Worm (Caenorhabditis elegans) whole organism, L4 larva: Measurements from ENCODE around the gene C15B12.9.

Source experiments
- D1046.2 ChIP-seq: fragments of 200-800 bp; sonication (Bioruptor generic); IDR thresholded peaks from 2 replicates; pipeline ENCODE4 v1.3.6; 2022; ENCODE audit warnings: missing genetic modification characterization, missing compliant biosample characterization
- F49E8.2 ChIP-seq: sonication (generic microtip); optimal IDR thresholded peaks from 2 replicates; lab custom pipeline; 2016; ENCODE audit warnings: missing compliant biosample characterization, mild to moderate bottlenecking, missing genetic modification characterization, borderline replicate concordance
- T20F7.1 ChIP-seq: fragments of 200-800 bp; sonication (Bioruptor generic); optimal IDR thresholded peaks from 2 replicates; lab custom pipeline; 2018; ENCODE audit warnings: mild to moderate bottlenecking, missing genetic modification characterization, missing compliant biosample characterization
- T26A8.4 ChIP-seq: fragments of 200-800 bp; sonication (Bioruptor generic); IDR thresholded peaks from 2 replicates; pipeline ENCODE4 v1.3.6; 2022; ENCODE audit warnings: missing genetic modification characterization, missing compliant biosample characterization
- Y48G9A.11 ChIP-seq: fragments of 200-800 bp; sonication (Bioruptor generic); IDR thresholded peaks from 2 replicates; pipeline ENCODE4 v1.3.6; 2022; ENCODE audit warnings: missing genetic modification reagents, missing genetic modification characterization, missing compliant biosample characterization
- ZK546.5 ChIP-seq, 2 experiments: sonication (generic microtip); optimal IDR thresholded peaks; 2 replicates each; lab custom pipeline; 2017; ENCODE audit warnings: missing biosample characterization in 2 of 2, missing genetic modification characterization in 2 of 2
- aha-1 ChIP-seq: fragments of 150-350 bp; peaks from one replicate; lab custom pipeline; 2014; ENCODE audit warnings: missing biosample characterization, missing genetic modification characterization
- ceh-32 ChIP-seq: sonication (generic microtip); optimal IDR thresholded peaks from 2 replicates; lab custom pipeline; 2016; ENCODE audit warnings: mild to moderate bottlenecking, missing genetic modification characterization, missing compliant biosample characterization; ENCODE audit not compliant: poor library complexity
- ceh-82 ChIP-seq: sonication (generic microtip); optimal IDR thresholded peaks from 2 replicates; lab custom pipeline; 2017; ENCODE audit warnings: missing biosample characterization, missing genetic modification characterization
- ces-1 ChIP-seq: fragments of 150-350 bp; sonication (generic microtip); optimal IDR thresholded peaks from 4 replicates; lab custom pipeline; 2014; ENCODE audit warnings: missing biosample characterization, missing genetic modification reagents, missing genetic modification characterization
- ctbp-1 ChIP-seq: fragments of 200-800 bp; sonication (Bioruptor generic); IDR thresholded peaks from 2 replicates; pipeline ENCODE4 v1.3.6; 2022; ENCODE audit warnings: missing genetic modification reagents, missing genetic modification characterization, missing compliant biosample characterization
- daf-12 ChIP-seq: fragments of 150-350 bp; optimal IDR thresholded peaks from 2 replicates; lab custom pipeline; 2014; ENCODE audit warnings: missing biosample characterization, missing genetic modification reagents, missing genetic modification characterization
- daf-16 ChIP-seq, 3 experiments: sonication (generic microtip); optimal IDR thresholded peaks; 2 replicates each; lab custom pipeline; 2016 to 2017; ENCODE audit warnings: missing genetic modification characterization in 3 of 3, missing genetic modification reagents in 3 of 3, mild to moderate bottlenecking in 2 of 3, missing compliant biosample characterization in 2 of 3, missing biosample characterization in 1 of 3, moderate library complexity in 1 of 3
- daf-8 ChIP-seq: fragments of 200-800 bp; sonication (Bioruptor generic); IDR thresholded peaks from 2 replicates; pipeline ENCODE4 v1.3.6; 2022; ENCODE audit warnings: missing genetic modification characterization, missing compliant biosample characterization
- dmd-6 ChIP-seq: fragments of 200-800 bp; sonication (Bioruptor generic); IDR thresholded peaks from 2 replicates; pipeline ENCODE4 v1.3.6; 2022; ENCODE audit warnings: missing genetic modification reagents, missing genetic modification characterization, missing compliant biosample characterization
- dve-1 ChIP-seq: sonication (generic microtip); optimal IDR thresholded peaks from 2 replicates; lab custom pipeline; 2017; ENCODE audit warnings: antibody characterized with exemption, mild to moderate bottlenecking, missing genetic modification characterization, missing compliant biosample characterization; ENCODE audit not compliant: insufficient read depth
- egl-43 ChIP-seq: fragments of 200-800 bp; sonication (Bioruptor generic); IDR thresholded peaks from 2 replicates; pipeline ENCODE4 v1.3.6; 2022; ENCODE audit warnings: missing genetic modification reagents, missing genetic modification characterization, missing compliant biosample characterization
- fos-1 ChIP-seq: fragments of 150-350 bp; optimal IDR thresholded peaks from 2 replicates; lab custom pipeline; 2014; ENCODE audit warnings: missing biosample characterization, missing genetic modification characterization
- gei-8 ChIP-seq: fragments of 200-800 bp; sonication (Bioruptor generic); optimal IDR thresholded peaks from 2 replicates; lab custom pipeline; 2018; ENCODE audit warnings: mild to moderate bottlenecking, missing genetic modification characterization, missing compliant biosample characterization
- hlh-11 ChIP-seq: fragments of 200-800 bp; sonication (Bioruptor generic); optimal IDR thresholded peaks from 2 replicates; lab custom pipeline; 2018; ENCODE audit warnings: mild to moderate bottlenecking, missing genetic modification characterization, missing compliant biosample characterization
- hlh-30 ChIP-seq: sonication (generic microtip); optimal IDR thresholded peaks from 2 replicates; lab custom pipeline; 2017; ENCODE audit warnings: antibody characterized with exemption, mild to moderate bottlenecking, missing genetic modification characterization, missing compliant biosample characterization; ENCODE audit not compliant: insufficient read depth
- lin-38 ChIP-seq: fragments of 200-800 bp; sonication (Bioruptor generic); IDR thresholded peaks from 2 replicates; pipeline ENCODE4 v1.3.6; 2022; ENCODE audit warnings: missing genetic modification reagents, missing genetic modification characterization, missing compliant biosample characterization
- lir-3 ChIP-seq: sonication (generic microtip); optimal IDR thresholded peaks from 2 replicates; lab custom pipeline; 2016; ENCODE audit warnings: mild to moderate bottlenecking, missing genetic modification characterization, missing compliant biosample characterization
- mep-1 ChIP-seq: fragments of 150-350 bp; sonication (generic microtip); optimal IDR thresholded peaks from 3 replicates; lab custom pipeline; 2014; ENCODE audit warnings: missing biosample characterization, missing genetic modification characterization
- mes-2 ChIP-seq: sonication (generic microtip); optimal IDR thresholded peaks from 2 replicates; lab custom pipeline; 2016; ENCODE audit warnings: missing genotype, mild to moderate bottlenecking, missing genetic modification characterization, missing compliant biosample characterization; ENCODE audit not compliant: poor library complexity, severe bottlenecking
- nhr-11 ChIP-seq: fragments of 150-350 bp; optimal IDR thresholded peaks from 2 replicates; lab custom pipeline; 2014; ENCODE audit warnings: missing biosample characterization, missing genetic modification characterization
- nhr-6 ChIP-seq: fragments of 150-350 bp; optimal IDR thresholded peaks from 2 replicates; lab custom pipeline; 2014; ENCODE audit warnings: missing biosample characterization, missing genetic modification characterization
- pha-4 ChIP-seq, 2 experiments: fragments of 150-350 bp in 1 of 2; fragments of 200-800 bp in 1 of 2; sonication (Bioruptor generic) in 1 of 2; IDR thresholded peaks in 1 of 2; optimal IDR thresholded peaks in 1 of 2; 2 replicates each; pipeline versions ENCODE4 v1.3.6 to Lab custom; 2014 to 2022; ENCODE audit warnings: missing genetic modification characterization in 2 of 2, missing genetic modification reagents in 2 of 2, missing biosample characterization in 1 of 2, missing compliant biosample characterization in 1 of 2
- php-3 ChIP-seq: fragments of 200-800 bp; sonication (Bioruptor generic); IDR thresholded peaks from 2 replicates; pipeline ENCODE4 v1.3.6; 2022; ENCODE audit warnings: missing genetic modification reagents, missing genetic modification characterization, missing compliant biosample characterization
- saeg-2 ChIP-seq: fragments of 200-800 bp; sonication (Bioruptor generic); IDR thresholded peaks from 2 replicates; pipeline ENCODE4 v1.3.6; 2022; ENCODE audit warnings: missing genetic modification reagents, missing genetic modification characterization, missing compliant biosample characterization
- set-16 ChIP-seq: fragments of 200-800 bp; sonication (Bioruptor generic); IDR thresholded peaks from 2 replicates; pipeline ENCODE4 v1.3.6; 2022; ENCODE audit warnings: missing genetic modification reagents, missing genetic modification characterization, missing compliant biosample characterization
- skn-1 ChIP-seq: fragments of 150-350 bp; optimal IDR thresholded peaks from 2 replicates; lab custom pipeline; 2014; ENCODE audit warnings: missing biosample characterization, missing genetic modification characterization
- snpc-1.2 ChIP-seq: fragments of 200-800 bp; sonication (Bioruptor generic); IDR thresholded peaks from 2 replicates; pipeline ENCODE4 v1.3.6; 2022; ENCODE audit warnings: missing genetic modification reagents, missing genetic modification characterization, missing compliant biosample characterization
- unc-62 ChIP-seq, 3 experiments: fragments of 150-350 bp in 1 of 3; sonication (generic microtip); optimal IDR thresholded peaks in 2 of 3; peaks in 1 of 3; 1 replicate in 1 of 3; 2 replicates in 2 of 3; lab custom pipeline; 2014 to 2017; ENCODE audit warnings: missing biosample characterization in 3 of 3, missing genetic modification characterization in 3 of 3, missing genetic modification reagents in 3 of 3, missing genotype in 1 of 3
- zag-1 ChIP-seq: fragments of 150-350 bp; optimal IDR thresholded peaks from 2 replicates; lab custom pipeline; 2014; ENCODE audit warnings: missing biosample characterization, missing genetic modification characterization
- zfp-3 ChIP-seq: fragments of 200-800 bp; sonication (Bioruptor generic); conservative IDR thresholded peaks from 2 replicates; pipeline ENCODE4 v1.3.6; 2022; ENCODE audit warnings: missing genetic modification reagents, missing genetic modification characterization, missing compliant biosample characterization
- zip-11 ChIP-seq: fragments of 200-800 bp; sonication (Bioruptor generic); IDR thresholded peaks from 2 replicates; pipeline ENCODE4 v1.3.6; 2022; ENCODE audit warnings: missing genetic modification characterization, missing compliant biosample characterization

The C15B12.9 gene

DNA sequence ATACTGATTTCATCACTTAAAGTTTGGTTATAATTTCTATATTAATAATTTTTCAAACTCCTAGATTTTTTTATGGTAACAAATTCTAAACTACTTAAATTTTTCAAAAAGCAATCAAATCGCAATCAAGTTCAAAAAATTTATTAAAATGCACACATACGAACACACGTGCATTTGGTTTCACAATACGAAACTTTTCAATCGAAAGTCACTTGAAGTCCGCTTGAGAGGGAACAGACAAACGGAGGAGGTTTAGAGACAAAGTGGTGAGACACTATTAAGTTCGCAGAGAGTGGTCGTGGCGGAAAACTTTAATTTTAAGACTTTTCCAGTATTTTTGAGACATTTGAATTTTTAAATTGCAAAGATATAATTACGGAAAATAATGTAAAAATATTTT lies 37.1 kb downstream of the C15B12.9 start, which contains the start of gene glr-8 (continued):
- TF ChIP-seq ceh-32 (tag; lab: Kevin White, UChicago) = no peak

DNA sequence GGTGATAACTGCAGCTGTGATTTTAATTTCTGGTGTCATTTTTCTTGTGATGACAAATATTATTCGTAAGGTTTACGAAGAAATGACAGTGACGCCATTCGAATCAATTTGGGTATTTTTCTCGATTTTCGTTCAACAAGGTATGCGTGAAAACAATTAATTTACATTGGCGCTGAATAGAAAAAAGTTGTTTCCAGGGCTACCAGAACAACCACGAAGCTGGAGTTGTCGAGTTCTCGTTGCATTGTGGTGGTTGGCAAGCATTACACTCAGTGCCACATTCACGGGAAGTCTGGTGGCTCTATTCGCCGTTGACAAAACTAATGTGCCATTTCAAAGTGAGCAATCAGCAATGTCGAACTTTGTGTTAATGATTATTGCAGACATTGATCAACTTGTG lies 39.1 kb downstream of the C15B12.9 start:
- no peak for TF ChIP-seq daf-12
- TF ChIP-seq unc-62 (GFP tag; optimal IDR thresholded peaks at IDR 0.05 in 1 of 2; lab: Kevin White, UChicago) = peak in 1 of 2 experiments; percentile 96
- TF ChIP-seq unc-62 (tag; optimal IDR thresholded peaks at IDR 0.05; lab: Kevin White, UChicago) = no peak
- no peak for TF ChIP-seq T26A8.4 (GFP tag; lab: Robert Waterston, UW)

DNA sequence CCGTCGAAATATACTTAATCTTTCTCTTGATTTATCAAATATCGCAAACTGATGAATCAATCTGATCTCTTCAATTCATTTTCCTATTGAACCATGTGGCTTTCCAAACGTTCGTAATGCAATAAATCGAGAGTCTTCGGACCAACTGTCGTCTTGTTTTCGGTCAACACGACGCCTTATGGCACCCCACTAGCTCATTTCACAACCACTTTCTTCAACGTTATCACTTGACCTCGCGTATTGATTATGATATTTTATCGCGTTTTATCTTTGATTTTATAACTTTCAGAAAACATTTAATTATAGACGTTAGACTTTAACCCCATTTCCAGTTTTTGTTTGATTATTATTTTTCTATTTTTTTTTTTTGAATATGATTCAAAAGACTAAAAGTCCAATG lies 41.2 kb downstream of the C15B12.9 start:
- TF ChIP-seq dmd-6 (GFP tag; lab: Robert Waterston, UW) (0 out of 2 replicates have a peak, but pooled peaks have one; percentile 7), snpc-1.2 (GFP tag; lab: Robert Waterston, UW) (no peak), T20F7.1 (GFP tag; lab: Kevin White, UChicago) (no peak), unc-62 (GFP tag; optimal IDR thresholded peaks at IDR 0.05 in 1 of 2; lab: Kevin White, UChicago) (peak in 1 of 2 experiments; percentile 89), unc-62 (tag; optimal IDR thresholded peaks at IDR 0.05; lab: Kevin White, UChicago) (no peak), lin-38 (no peak), gei-8 (GFP tag; lab: Kevin White, UChicago) (no peak), php-3 (GFP tag; lab: Robert Waterston, UW) (peak; percentile 75; the same call in 1 of the 2 replicates), hlh-11 (tag; lab: Kevin White, UChicago) (peak; percentile 43), set-16 (no peak), mep-1 (tag; lab: Kevin White, UChicago) (no peak), dve-1 (tag; lab: Kevin White, UChicago) (peak; percentile 19), egl-43 (GFP tag; lab: Robert Waterston, UW) (no peak), hlh-30 (tag; lab: Kevin White, UChicago) (peak; percentile 25), daf-16 (GFP tag; optimal IDR thresholded peaks at IDR 0.05; lab: Kevin White, UChicago) (peak in 1 of 2 experiments; percentile 66), daf-16 (tag; optimal IDR thresholded peaks at IDR 0.05; lab: Kevin White, UChicago) (peak; percentile 86), ctbp-1 (no peak), nhr-11 (tag; lab: Kevin White, UChicago) (peak; percentile 24), saeg-2 (no peak), ceh-32 (tag; lab: Kevin White, UChicago) (no peak), aha-1 (tag; lab: Kevin White, UChicago) (peak; percentile 65), zag-1 (tag; lab: Kevin White, UChicago) (no peak)

DNA sequence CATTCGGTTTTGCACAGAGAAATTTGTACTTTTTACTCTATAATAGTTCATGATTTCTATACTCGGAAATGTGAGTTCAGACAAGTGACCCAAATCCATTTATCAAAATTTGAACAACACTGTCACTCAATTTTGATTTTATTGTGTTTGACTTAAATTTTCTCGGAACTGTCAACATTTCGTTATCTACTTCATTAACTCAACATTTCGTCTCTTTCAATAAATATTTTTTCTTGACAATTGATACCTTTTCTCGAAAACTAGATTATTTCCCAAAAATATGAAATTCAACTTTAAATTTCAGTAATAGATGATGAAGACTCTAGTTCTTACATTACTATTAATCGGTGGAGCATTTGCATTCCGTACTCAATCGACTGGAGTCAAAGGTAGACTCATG lies 42.0 kb downstream of the C15B12.9 start, which contains the start of gene ttr-36:
ttr-36 (plus strand) TSS at position 301 of the 400 bp plus-strand sequence.
- TF ChIP-seq daf-16 (GFP tag; optimal IDR thresholded peaks at IDR 0.05; lab: Kevin White, UChicago) (no peak), daf-16 (tag; optimal IDR thresholded peaks at IDR 0.05; lab: Kevin White, UChicago) (peak; percentile 68), dmd-6 (GFP tag; lab: Robert Waterston, UW) (peak; percentile 39; the same call in 1 of the 2 replicates), ceh-82 (tag; lab: Kevin White, UChicago) (no peak)

DNA sequence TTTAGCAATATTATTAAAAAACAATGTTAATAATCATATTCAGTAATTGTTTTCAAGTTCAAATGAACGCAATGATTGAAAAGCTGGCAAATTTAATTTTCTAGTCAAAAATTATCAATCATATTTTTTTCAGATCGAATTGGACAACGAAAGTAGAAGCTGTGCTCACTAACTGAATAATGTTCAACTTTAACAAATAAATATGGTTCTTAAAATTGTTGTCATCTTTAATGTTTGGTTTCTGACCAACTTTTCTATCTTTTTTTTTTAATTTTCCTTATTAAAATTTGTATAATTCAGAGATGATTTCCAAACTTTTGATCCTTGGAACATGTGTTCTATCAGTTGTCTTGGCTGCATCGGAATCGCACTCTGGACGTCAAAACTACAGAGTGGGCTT lies 43.4 kb downstream of the C15B12.9 start, which contains the start of gene ttr-35:
ttr-35 (plus strand) TSS at position 301 of the 400 bp plus-strand sequence.
- TF ChIP-seq hlh-11 (tag; lab: Kevin White, UChicago) (no peak), daf-8 (GFP tag; lab: Robert Waterston, UW) (no peak), zip-11 (GFP tag; lab: Robert Waterston, UW) (no peak), D1046.2 (GFP tag; lab: Robert Waterston, UW) (no peak), dmd-6 (GFP tag; lab: Robert Waterston, UW) (no peak), T20F7.1 (GFP tag; lab: Kevin White, UChicago) (no peak), F49E8.2 (tag; lab: Kevin White, UChicago) (no peak), pha-4 (GFP tag; IDR thresholded peaks at IDR 0.05; lab: Robert Waterston, UW) (no peak), pha-4 (tag; optimal IDR thresholded peaks at IDR 0.05; lab: Kevin White, UChicago) (no peak), lir-3 (tag; lab: Kevin White, UChicago) (no peak), Y48G9A.11 (GFP tag; lab: Robert Waterston, UW) (no peak), daf-16 (GFP tag; optimal IDR thresholded peaks at IDR 0.05; lab: Kevin White, UChicago) (no peak), daf-16 (tag; optimal IDR thresholded peaks at IDR 0.05; lab: Kevin White, UChicago) (no peak), zfp-3 (GFP tag; lab: Robert Waterston, UW) (no peak), fos-1 (tag; lab: Kevin White, UChicago) (no peak), mes-2 (no peak), skn-1 (tag; lab: Kevin White, UChicago) (no peak), ZK546.5 (tag; optimal IDR thresholded peaks at IDR 0.05; lab: Kevin White, UChicago) (no peak), nhr-6 (tag; lab: Kevin White, UChicago) (no peak), ces-1 (GFP tag; lab: Kevin White, UChicago) (no peak)
